Fruit fly (Drosophila melanogaster): ENCODE measurements around the gene eloF.

The eloF gene

DNA sequence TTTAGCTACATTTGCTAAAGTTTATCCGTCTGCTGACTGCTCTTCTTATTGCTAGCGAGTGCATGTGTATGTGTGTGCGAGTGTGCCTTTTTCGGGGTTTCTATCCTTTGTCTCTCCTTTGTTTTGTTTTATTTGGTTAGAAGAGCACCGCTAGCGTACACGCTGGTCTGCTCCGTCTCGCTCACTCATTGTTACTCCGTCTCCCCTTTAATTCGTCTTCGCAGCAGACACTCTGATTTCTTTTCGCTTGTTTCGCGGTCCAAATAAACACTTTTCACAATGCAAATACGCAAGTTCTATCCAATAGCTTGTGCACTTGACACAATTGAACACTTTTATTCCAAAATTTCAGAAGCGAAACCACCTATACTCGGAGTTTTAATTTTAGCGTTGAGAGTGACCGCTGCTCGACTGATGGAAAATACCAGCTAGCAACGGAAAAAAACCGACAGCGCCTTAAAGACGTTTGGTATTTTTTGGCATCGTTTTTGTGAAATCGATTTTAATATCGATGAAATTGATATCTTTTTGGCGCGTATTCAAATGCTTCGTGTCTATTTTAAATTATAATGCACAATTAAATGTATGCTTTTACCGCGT lies 4.9 kb upstream of the eloF start, which contains the start of gene FBXO11:
FBXO11 (minus strand) TSS at position 423 of the 600 bp plus-strand sequence.
- TF ChIP-seq noc (tag; optimal IDR thresholded peaks at IDR 0.05): peak; percentile 52

DNA sequence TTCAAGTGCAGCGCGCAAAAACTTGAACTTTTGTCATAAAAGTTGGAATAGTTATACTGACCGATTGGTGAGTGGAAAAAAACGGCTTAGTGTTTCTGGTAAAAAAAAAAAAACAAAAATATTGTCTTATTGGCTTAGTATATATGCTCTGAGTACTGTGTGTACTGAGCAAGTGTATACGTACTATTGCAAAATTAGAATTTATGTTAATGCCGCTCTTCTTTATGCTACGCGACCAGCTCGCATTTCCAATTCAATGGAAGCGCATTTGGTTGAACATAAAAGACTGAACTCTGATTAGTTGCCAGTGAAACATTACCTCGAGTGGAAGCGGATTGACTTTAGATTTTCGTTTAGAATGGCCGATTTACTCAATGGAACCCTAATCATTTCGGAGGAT lies 1.5 kb upstream of the eloF start, which contains the start of gene CG8534:
CG8534 (plus strand) TSS at position 301 of the 400 bp plus-strand sequence.
- no peak for TF ChIP-seq noc (tag; optimal IDR thresholded peaks at IDR 0.05)

- TF ChIP-seq noc (tag; optimal IDR thresholded peaks at IDR 0.05): no peak
Observed at dm6 chr3R:9816879-9817278, 2.9 kb downstream of the eloF start, which contains the start of gene CG16904. Gene CG16904, minus strand, starts transcription at chr3R:9816979.

DNA sequence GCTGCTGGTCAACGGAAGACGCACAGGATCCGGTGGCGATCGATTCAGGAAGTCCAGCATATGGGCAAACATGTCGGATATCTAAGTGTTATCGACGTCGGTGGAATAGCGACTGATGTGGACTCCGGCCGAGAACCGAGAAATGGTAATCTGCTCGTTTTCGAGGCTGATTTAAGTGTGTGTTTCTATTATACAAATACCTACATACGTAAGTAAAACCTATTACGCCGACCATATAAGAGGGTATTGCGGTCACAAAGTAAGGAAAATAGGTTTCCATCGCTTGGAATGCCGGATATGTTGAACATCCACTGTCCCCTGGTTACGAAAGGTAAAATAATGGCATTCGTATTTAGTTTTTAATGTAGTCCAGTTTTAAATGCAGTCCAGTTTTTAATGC lies 4.3 kb downstream of the eloF start, which contains the start of gene CG9459:
CG9459 (minus strand) TSS at position 101 of the 400 bp plus-strand sequence.
- TF ChIP-seq noc (tag; optimal IDR thresholded peaks at IDR 0.05): no peak

DNA sequence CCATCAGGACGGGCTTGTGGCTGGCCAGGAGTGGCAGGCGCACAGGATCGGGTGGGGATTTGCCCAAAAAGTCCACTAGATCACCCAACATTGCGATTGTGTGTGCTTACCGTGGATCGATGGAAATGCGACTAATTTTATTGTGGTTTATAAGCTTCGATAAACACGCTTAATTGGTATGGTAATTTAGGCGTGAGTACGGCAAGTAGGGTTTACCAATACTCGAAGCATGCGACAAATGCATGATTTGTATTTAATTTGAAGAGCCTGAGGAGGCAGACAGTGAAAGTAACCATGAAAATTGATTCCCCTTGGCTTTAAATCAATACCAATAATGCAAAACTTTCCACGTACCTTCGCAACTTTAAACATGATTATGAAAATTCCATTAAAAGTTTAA lies 5.8 kb downstream of the eloF start, which contains the start of gene CG9458:
CG9458 (minus strand) TSS at position 101 of the 400 bp plus-strand sequence.
- TF ChIP-seq noc (tag; optimal IDR thresholded peaks at IDR 0.05): no peak

DNA sequence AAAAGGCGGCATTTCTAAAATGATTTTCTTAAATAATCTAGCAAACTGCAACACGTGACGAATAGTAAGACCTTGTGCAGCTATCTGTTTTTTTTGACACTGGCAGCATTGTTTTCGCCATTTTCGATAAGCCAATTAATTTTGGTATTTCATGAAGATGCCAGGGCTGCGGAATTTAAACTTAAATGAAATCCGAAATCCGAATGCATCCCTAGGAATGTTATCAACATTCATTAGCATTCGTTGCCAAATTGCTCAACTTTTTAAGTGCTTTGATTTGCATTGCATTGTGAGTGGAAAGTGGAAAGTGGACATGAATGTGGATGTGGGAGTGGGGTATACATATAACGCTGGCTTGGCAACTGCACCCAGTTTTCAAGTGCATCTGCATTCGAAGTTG lies 7.1 kb downstream of the eloF start, which contains the start of gene CG42857:
CG42857 (minus strand) TSS at position 101 of the 400 bp plus-strand sequence.
- no peak for TF ChIP-seq noc (tag; optimal IDR thresholded peaks at IDR 0.05)

DNA sequence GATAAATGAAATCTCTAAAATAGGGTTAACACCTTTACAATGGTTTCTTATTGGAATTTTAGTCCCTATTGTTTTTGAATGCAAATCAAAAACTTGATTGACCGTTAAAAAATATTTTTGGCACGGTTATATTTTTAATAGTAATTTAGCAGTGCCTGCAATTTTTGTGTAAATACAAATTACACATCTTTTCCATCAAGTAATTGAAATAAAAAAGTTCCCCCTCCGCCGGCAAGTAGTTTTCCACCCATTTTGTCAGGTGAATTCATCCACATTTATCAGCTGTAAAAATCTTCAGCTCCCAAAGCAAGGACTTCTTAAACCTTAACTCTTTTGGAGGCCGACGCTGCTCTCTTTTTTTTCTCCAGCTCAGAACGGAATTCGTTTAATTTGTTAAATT lies 9.8 kb downstream of the eloF start, which contains the start of gene CG34302:
CG34302 (minus strand) TSS at position 101 of the 400 bp plus-strand sequence.
- TF ChIP-seq noc (tag; optimal IDR thresholded peaks at IDR 0.05): no peak

DNA sequence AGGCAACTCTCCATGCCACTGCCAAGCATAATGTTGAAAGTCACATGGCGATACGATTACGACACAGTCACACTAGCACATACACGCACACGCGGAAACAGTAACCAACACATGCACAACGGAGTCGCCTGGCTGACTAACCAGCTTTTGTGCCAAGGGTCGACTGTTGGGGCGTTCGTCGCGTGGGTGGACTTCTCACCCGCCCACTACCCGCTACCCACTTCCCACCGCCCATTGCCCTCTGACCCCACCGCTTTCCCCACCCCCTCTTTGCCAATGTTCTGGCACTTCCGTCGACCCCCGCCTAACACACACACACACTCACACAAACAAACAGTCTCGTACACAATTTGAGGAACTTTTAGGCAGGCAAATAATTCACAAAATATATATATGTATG lies 37.7 kb downstream of the eloF start:
- no peak for TF ChIP-seq noc (tag; optimal IDR thresholded peaks at IDR 0.05)

DNA sequence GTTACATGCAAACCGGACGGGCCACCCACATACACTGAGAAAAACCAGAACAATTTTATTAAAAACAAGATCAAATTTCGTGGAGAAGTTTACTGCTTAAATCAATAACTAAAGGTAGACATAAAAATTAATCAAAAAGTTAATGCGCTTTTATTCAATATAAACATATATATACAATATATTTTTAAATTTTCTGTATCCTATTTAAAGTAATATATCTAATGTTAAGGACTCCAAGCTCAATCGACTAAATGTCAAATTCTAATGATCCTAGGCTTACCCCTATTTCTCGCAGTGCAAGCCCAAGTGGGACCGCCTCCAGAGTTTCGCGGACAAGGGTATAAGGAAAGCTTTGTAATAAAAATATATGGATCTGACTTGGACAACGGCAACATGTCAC lies 43.8 kb downstream of the eloF start:
- no peak for TF ChIP-seq noc (tag; optimal IDR thresholded peaks at IDR 0.05)

DNA sequence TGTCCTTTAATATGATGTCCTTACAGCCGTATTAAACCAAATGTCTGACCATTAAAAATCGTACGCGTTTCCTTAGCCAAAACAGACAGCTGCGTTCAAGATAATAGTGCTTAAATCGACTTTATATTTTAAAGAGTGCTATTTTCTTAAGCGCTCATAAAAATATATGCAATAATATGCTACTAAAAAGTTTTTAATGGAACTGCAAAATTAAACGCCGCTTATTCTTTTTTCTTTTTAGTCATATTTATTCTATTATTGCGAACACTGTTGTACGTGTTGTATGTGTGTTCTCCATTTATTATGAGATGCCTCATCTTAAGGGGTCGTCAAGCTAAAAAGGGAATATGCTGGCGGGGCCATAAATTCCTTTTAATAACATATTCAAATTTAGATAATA lies 46.6 kb downstream of the eloF start:
- TF ChIP-seq noc (tag; optimal IDR thresholded peaks at IDR 0.05): no peak
